Fruit fly (Drosophila melanogaster) whole organism, embryonic: ENCODE data around the gene CG14650.
A peak's percentile ranks its signal among the peaks of the same experiment; 100 is the strongest.

ENCODE experiments used
- Bdp1 ChIP-seq: fragments of 200-800 bp; sonication (Bioruptor generic); optimal IDR thresholded peaks from 3 replicates; lab custom pipeline; 2016; ENCODE audit warnings: missing biosample characterization, missing genetic modification characterization
- CG10462 ChIP-seq: fragments of 200-800 bp; sonication (Bioruptor generic); optimal IDR thresholded peaks from 2 replicates; lab custom pipeline; 2016; ENCODE audit warnings: missing biosample characterization, missing genetic modification characterization
- CG10565 ChIP-seq: fragments of 200-800 bp; sonication (Bioruptor generic); optimal IDR thresholded peaks from 3 replicates; lab custom pipeline; 2016; ENCODE audit warnings: missing biosample characterization, mild to moderate bottlenecking, missing genetic modification characterization
- CG10979 ChIP-seq: fragments of 200-800 bp; sonication (Bioruptor generic); optimal IDR thresholded peaks from 2 replicates; lab custom pipeline; 2018; ENCODE audit warnings: missing biosample characterization, mild to moderate bottlenecking, missing genetic modification characterization, moderate library complexity
- CG11085 ChIP-seq: fragments of 200-800 bp; sonication (Bioruptor generic); IDR thresholded peaks from 2 replicates; pipeline ENCODE4 v1.3.6; 2022; ENCODE audit warnings: missing biosample characterization, missing genetic modification characterization
- CG11456 ChIP-seq: fragments of 200-800 bp; sonication (Bioruptor generic); IDR thresholded peaks from 3 replicates; pipeline ENCODE4 v1.3.6; 2022; ENCODE audit warnings: missing biosample characterization, missing genetic modification characterization
- CG11504 ChIP-seq: fragments of 200-800 bp; sonication (Bioruptor generic); optimal IDR thresholded peaks from 3 replicates; lab custom pipeline; 2019; ENCODE audit warnings: missing biosample characterization, mild to moderate bottlenecking, missing genetic modification characterization, moderate library complexity
- CG12659 ChIP-seq: fragments of 200-800 bp; sonication (Bioruptor generic); optimal IDR thresholded peaks from 3 replicates; lab custom pipeline; 2017; ENCODE audit warnings: mild to moderate bottlenecking, missing biosample characterization, missing genetic modification reagents, missing genetic modification characterization
- CG14860 ChIP-seq: fragments of 200-800 bp; sonication (Bioruptor generic); IDR thresholded peaks from 3 replicates; pipeline ENCODE4 v1.3.6; 2022; ENCODE audit warnings: missing biosample characterization, missing genetic modification characterization; ENCODE audit not compliant: partially characterized antibody
- CG17612 ChIP-seq: fragments of 200-800 bp; sonication (Bioruptor generic); IDR thresholded peaks from 2 replicates; pipeline ENCODE4 v1.3.6; 2022; ENCODE audit warnings: missing biosample characterization, missing genetic modification characterization
- CG18262 ChIP-seq: fragments of 200-800 bp; optimal IDR thresholded peaks from 3 replicates; lab custom pipeline; 2019; ENCODE audit warnings: missing biosample characterization, mild to moderate bottlenecking, missing genetic modification characterization, moderate library complexity
- CG18476 ChIP-seq: fragments of 200-800 bp; sonication (Bioruptor generic); optimal IDR thresholded peaks from 2 replicates; lab custom pipeline; 2016; ENCODE audit warnings: missing biosample characterization, mild to moderate bottlenecking, missing genetic modification characterization
- CG2120 ChIP-seq: fragments of 200-800 bp; sonication (Bioruptor generic); optimal IDR thresholded peaks from 3 replicates; lab custom pipeline; 2016; ENCODE audit warnings: missing biosample characterization, missing genetic modification characterization
- CG30403 ChIP-seq: fragments of 200-800 bp; sonication (Bioruptor generic); optimal IDR thresholded peaks from 3 replicates; lab custom pipeline; 2016; ENCODE audit warnings: missing biosample characterization, missing genetic modification characterization
- CG30431 ChIP-seq: fragments of 200-800 bp; sonication (Bioruptor generic); optimal IDR thresholded peaks from 2 replicates; lab custom pipeline; 2017; ENCODE audit warnings: missing biosample characterization, missing genetic modification characterization
- CG42726 ChIP-seq: fragments of 200-800 bp; sonication (Bioruptor generic); IDR thresholded peaks from 2 replicates; pipeline ENCODE4 v1.3.6; 2022; ENCODE audit warnings: missing biosample characterization, missing genetic modification characterization; ENCODE audit not compliant: partially characterized antibody
- CG6654 ChIP-seq: fragments of 200-800 bp; sonication (Bioruptor generic); optimal IDR thresholded peaks from 2 replicates; lab custom pipeline; 2017; ENCODE audit warnings: missing biosample characterization, mild to moderate bottlenecking, missing genetic modification characterization
- CG7839 ChIP-seq: fragments of 200-800 bp; sonication (Bioruptor generic); optimal IDR thresholded peaks from 3 replicates; lab custom pipeline; 2018; ENCODE audit warnings: missing biosample characterization, mild to moderate bottlenecking, missing genetic modification characterization, moderate library complexity
- CG7928 ChIP-seq: fragments of 200-800 bp; sonication (Bioruptor generic); optimal IDR thresholded peaks from 2 replicates; lab custom pipeline; 2017; ENCODE audit warnings: missing biosample characterization, mild to moderate bottlenecking, missing genetic modification characterization
- CG8944 ChIP-seq: fragments of 200-800 bp; sonication (Bioruptor generic); optimal IDR thresholded peaks from 3 replicates; lab custom pipeline; 2016; ENCODE audit warnings: missing biosample characterization, missing genetic modification characterization
- CG9437 ChIP-seq: fragments of 200-800 bp; sonication (Bioruptor generic); optimal IDR thresholded peaks from 2 replicates; lab custom pipeline; 2018; ENCODE audit warnings: missing biosample characterization, mild to moderate bottlenecking, missing genetic modification characterization
- Dfd ChIP-seq, 2 experiments: fragments of >200 bp; optimal IDR thresholded peaks; 2 replicates each; lab custom pipeline; 2017; ENCODE audit warnings: missing biosample characterization in 2 of 2, missing genetic modification characterization in 2 of 2
- Dip2 ChIP-seq: fragments of 200-800 bp; sonication (Bioruptor generic); IDR thresholded peaks from 2 replicates; pipeline ENCODE4 v1.3.6; 2022; ENCODE audit warnings: missing biosample characterization, missing genetic modification characterization
- Drgx ChIP-seq: fragments of 200-800 bp; sonication (Bioruptor generic); IDR thresholded peaks from 2 replicates; pipeline ENCODE4 v1.3.6; 2022; ENCODE audit warnings: missing biosample characterization, missing genetic modification characterization
- E2f1 ChIP-seq: fragments of 200-800 bp; sonication (Bioruptor generic); IDR thresholded peaks from 2 replicates; pipeline ENCODE4 v1.3.6; 2022; ENCODE audit warnings: missing biosample characterization, missing genetic modification characterization
- H15 ChIP-seq: fragments of 200-800 bp; sonication (Bioruptor generic); IDR thresholded peaks from 3 replicates; pipeline ENCODE4 v1.3.6; 2022; ENCODE audit warnings: missing biosample characterization, missing genetic modification characterization
- HmgD ChIP-seq: fragments of 200-800 bp; sonication (Bioruptor generic); optimal IDR thresholded peaks from 3 replicates; lab custom pipeline; 2016; ENCODE audit warnings: missing biosample characterization, missing genetic modification characterization
- Kr ChIP-seq: fragments of 200-800 bp; sonication (Bioruptor generic); optimal IDR thresholded peaks from 2 replicates; lab custom pipeline; 2017; ENCODE audit warnings: missing biosample characterization, mild to moderate bottlenecking, missing genetic modification characterization
- Taf1 ChIP-seq: fragments of 200-800 bp; sonication (Bioruptor generic); IDR thresholded peaks from 2 replicates; pipeline ENCODE4 v1.3.6; 2022; ENCODE audit warnings: missing biosample characterization, missing genetic modification characterization
- bcd ChIP-seq: fragments of 200-800 bp; sonication (Bioruptor generic); optimal IDR thresholded peaks from 2 replicates; lab custom pipeline; 2017; ENCODE audit warnings: missing biosample characterization, mild to moderate bottlenecking, missing genetic modification characterization
- cg ChIP-seq: fragments of 200-800 bp; sonication (Bioruptor generic); optimal IDR thresholded peaks from 3 replicates; lab custom pipeline; 2019; ENCODE audit warnings: missing biosample characterization, mild to moderate bottlenecking, missing genetic modification characterization, moderate library complexity
- croc ChIP-seq: fragments of 200-800 bp; sonication (Bioruptor generic); conservative IDR thresholded peaks from 3 replicates; pipeline ENCODE4 v1.3.6; 2022; ENCODE audit warnings: missing biosample characterization, missing genetic modification characterization
- crol ChIP-seq: fragments of 200-800 bp; sonication (Bioruptor generic); IDR thresholded peaks from 2 replicates; pipeline ENCODE4 v1.3.6; 2022; ENCODE audit warnings: missing biosample characterization, missing genetic modification characterization
- danr ChIP-seq: fragments of 200-800 bp; sonication (Bioruptor generic); IDR thresholded peaks from 2 replicates; pipeline ENCODE4 v1.3.6; 2022; ENCODE audit warnings: missing biosample characterization, missing genetic modification characterization
- dm ChIP-seq: fragments of 200-800 bp; sonication (Bioruptor generic); optimal IDR thresholded peaks from 3 replicates; lab custom pipeline; 2016; ENCODE audit warnings: missing biosample characterization, missing genetic modification characterization
- dpn ChIP-seq, 2 experiments: fragments of 200-800 bp; sonication (Bioruptor generic); optimal IDR thresholded peaks; 3 replicates each; lab custom pipeline; 2016; ENCODE audit warnings: missing biosample characterization in 2 of 2, missing genetic modification characterization in 2 of 2
- en ChIP-seq: fragments of 200-800 bp; sonication (Bioruptor generic); optimal IDR thresholded peaks from 2 replicates; lab custom pipeline; 2016; ENCODE audit warnings: missing biosample characterization, missing genetic modification characterization
- gcm2 ChIP-seq: fragments of 200-800 bp; sonication (Bioruptor generic); optimal IDR thresholded peaks from 2 replicates; lab custom pipeline; 2016; ENCODE audit warnings: missing biosample characterization, missing genetic modification characterization
- grau ChIP-seq: fragments of 200-800 bp; optimal IDR thresholded peaks from 3 replicates; lab custom pipeline; 2019; ENCODE audit warnings: missing biosample characterization, mild to moderate bottlenecking, missing genetic modification characterization, moderate library complexity
- h ChIP-seq: fragments of >200 bp; optimal IDR thresholded peaks from 2 replicates; lab custom pipeline; 2017
- hbn ChIP-seq: fragments of 200-800 bp; sonication (Bioruptor generic); IDR thresholded peaks from 2 replicates; pipeline ENCODE4 v1.3.6; 2022; ENCODE audit warnings: missing biosample characterization, missing genetic modification characterization; ENCODE audit not compliant: partially characterized antibody
- hkb ChIP-seq, 2 experiments: fragments of 200-800 bp in 1 of 2; fragments of >200 bp in 1 of 2; sonication (Bioruptor generic) in 1 of 2; IDR thresholded peaks in 1 of 2; optimal IDR thresholded peaks in 1 of 2; 2 replicates each; pipeline versions ENCODE4 v1.3.6 to Lab custom; 2017 to 2022; ENCODE audit warnings: missing biosample characterization in 1 of 2, missing genetic modification characterization in 1 of 2
- hth ChIP-seq: fragments of >200 bp; optimal IDR thresholded peaks from 2 replicates; lab custom pipeline; 2017; ENCODE audit warnings: inconsistent platforms
- inv ChIP-seq: fragments of 200-800 bp; sonication (Bioruptor generic); IDR thresholded peaks from 2 replicates; pipeline ENCODE4 v1.3.6; 2022; ENCODE audit warnings: missing biosample characterization, missing genetic modification characterization; ENCODE audit not compliant: partially characterized antibody
- nom ChIP-seq: fragments of 200-800 bp; sonication (Bioruptor generic); optimal IDR thresholded peaks from 2 replicates; lab custom pipeline; 2017; ENCODE audit warnings: missing biosample characterization, missing genetic modification characterization, mild to moderate bottlenecking, moderate library complexity, missing genetic modification reagents
- phol ChIP-seq: fragments of 200-800 bp; sonication (Bioruptor generic); optimal IDR thresholded peaks from 3 replicates; lab custom pipeline; 2018; ENCODE audit warnings: missing biosample characterization, mild to moderate bottlenecking, missing genetic modification characterization, moderate library complexity
- slp2 ChIP-seq: fragments of 200-800 bp; sonication (Bioruptor generic); optimal IDR thresholded peaks from 2 replicates; lab custom pipeline; 2016; ENCODE audit warnings: missing biosample characterization, missing genetic modification characterization
- tin ChIP-seq: fragments of 200-800 bp; sonication (Bioruptor generic); optimal IDR thresholded peaks from 3 replicates; lab custom pipeline; 2016; ENCODE audit warnings: missing biosample characterization, missing genetic modification characterization
- tll ChIP-seq, 2 experiments: fragments of 200-800 bp in 1 of 2; fragments of >200 bp in 1 of 2; sonication (Bioruptor generic) in 1 of 2; optimal IDR thresholded peaks; 2 replicates each; lab custom pipeline; 2017 to 2019; ENCODE audit warnings: missing biosample characterization in 2 of 2, missing genetic modification characterization in 2 of 2, mild to moderate bottlenecking in 1 of 2, moderate library complexity in 1 of 2

CG14650 gene

DNA sequence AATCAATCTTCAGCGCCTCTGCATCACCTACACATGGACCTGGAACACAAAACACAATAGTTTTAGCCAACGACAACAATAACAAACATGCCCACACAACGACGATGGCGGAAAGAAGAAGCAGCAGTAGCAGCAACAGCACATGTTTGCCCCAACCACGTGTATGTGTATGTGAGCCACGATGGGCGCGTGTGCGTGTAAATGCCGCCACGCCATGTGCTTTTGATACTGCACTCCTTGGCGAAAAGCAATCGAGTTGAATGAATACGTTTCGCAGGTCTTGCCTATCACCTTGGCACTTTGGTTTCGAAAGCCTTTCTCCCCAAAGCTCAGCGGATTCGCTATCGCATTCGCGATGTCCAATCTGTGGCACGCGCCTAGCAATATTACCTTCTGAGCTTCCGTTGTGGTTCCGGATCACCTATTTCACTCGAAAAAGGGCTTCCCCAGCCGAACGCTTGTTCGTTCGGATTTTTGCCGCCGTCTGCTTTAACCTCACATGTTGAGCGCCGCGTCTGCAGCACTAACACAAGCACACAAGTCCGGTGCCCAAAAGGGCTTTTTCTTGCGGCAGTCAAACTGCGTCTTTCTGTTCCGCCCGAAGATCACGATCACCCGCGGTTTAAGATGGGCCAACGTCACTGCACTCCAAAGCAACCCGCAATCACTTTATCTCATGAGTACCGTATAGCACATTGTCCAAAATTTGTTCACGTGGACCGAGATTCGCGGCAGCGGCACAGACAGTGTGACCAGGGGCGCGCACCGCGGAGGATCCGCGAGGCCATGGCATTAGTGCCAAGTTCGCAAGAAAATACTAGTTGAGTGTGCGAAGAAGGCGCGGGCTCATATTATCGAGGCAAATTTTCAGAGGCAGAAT is 8.4 kb upstream of the CG14650 start, which contains the start of gene srl (continued):
- no peak for TF ChIP-seq nom
- no peak for TF ChIP-seq CG8944
- TF ChIP-seq grau (tag; lab: Kevin White, UChicago) = no peak
- TF ChIP-seq CG17612 (GFP tag; lab: Robert Waterston, UW) = no peak
- no peak for TF ChIP-seq Kr (GFP tag; lab: Kevin White, UChicago)
- TF ChIP-seq cg (GFP tag; lab: Kevin White, UChicago) = peak; percentile 85
- TF ChIP-seq CG7928 (GFP tag; lab: Kevin White, UChicago) = no peak
- no peak for TF ChIP-seq CG9437 (GFP tag; lab: Kevin White, UChicago)
- TF ChIP-seq hkb (optimal IDR thresholded peaks at IDR 0.05; lab: Kevin White, UChicago) = no peak
- no peak for TF ChIP-seq hkb (GFP tag; IDR thresholded peaks at IDR 0.05; lab: Robert Waterston, UW)
- TF ChIP-seq CG10979 (tag; lab: Kevin White, UChicago) = peak; percentile 8
- no peak for TF ChIP-seq Taf1 (GFP tag; lab: Robert Waterston, UW)
- TF ChIP-seq CG14860 = no peak
- peak; percentile 33 for TF ChIP-seq phol (tag; lab: Kevin White, UChicago)
- TF ChIP-seq h (lab: Kevin White, UChicago) = no peak
- no peak for TF ChIP-seq gcm2 (GFP tag; lab: Kevin White, UChicago)
- TF ChIP-seq CG7839 (tag; lab: Kevin White, UChicago) = no peak
- TF ChIP-seq CG10565 (GFP tag; lab: Kevin White, UChicago) = no peak
- TF ChIP-seq Bdp1 = no peak
- peak; percentile 52 for TF ChIP-seq HmgD (GFP tag; lab: Kevin White, UChicago)
- TF ChIP-seq danr (GFP tag; lab: Robert Waterston, UW) = no peak
- no peak for TF ChIP-seq CG11085 (GFP tag; lab: Robert Waterston, UW)
- no peak for TF ChIP-seq hth (lab: Kevin White, UChicago)
- TF ChIP-seq CG30403 (GFP tag; lab: Kevin White, UChicago) = no peak
- no peak for TF ChIP-seq CG11456 (GFP tag; lab: Robert Waterston, UW)
- no peak for TF ChIP-seq CG18476
- TF ChIP-seq bcd (GFP tag; lab: Kevin White, UChicago) = no peak
- TF ChIP-seq CG6654 (GFP tag; lab: Kevin White, UChicago) = no peak
- no peak for TF ChIP-seq en (GFP tag; lab: Kevin White, UChicago)
- no peak for TF ChIP-seq Dfd (GFP tag; optimal IDR thresholded peaks at IDR 0.05; lab: Kevin White, UChicago)
- no peak for TF ChIP-seq inv (GFP tag; lab: Robert Waterston, UW)
- peak; percentile 98 for TF ChIP-seq dm (GFP tag; lab: Kevin White, UChicago)
- no peak for TF ChIP-seq CG18262 (tag; lab: Kevin White, UChicago)
- TF ChIP-seq slp2 (GFP tag; lab: Kevin White, UChicago) = no peak
- no peak for TF ChIP-seq dpn (GFP tag; optimal IDR thresholded peaks at IDR 0.05; lab: Kevin White, UChicago)
- TF ChIP-seq E2f1 (GFP tag; lab: Robert Waterston, UW) = peak; percentile 32; the same call in 1 of the 2 replicates
- TF ChIP-seq CG30431 (GFP tag; lab: Kevin White, UChicago) = no peak
- TF ChIP-seq H15 = no peak
- TF ChIP-seq croc (GFP tag; lab: Robert Waterston, UW) = no peak
- peak; percentile 71 for TF ChIP-seq CG12659 (GFP tag; lab: Kevin White, UChicago)
- no peak for TF ChIP-seq hbn (GFP tag; lab: Robert Waterston, UW)
- no peak for TF ChIP-seq crol (GFP tag; lab: Robert Waterston, UW)
- TF ChIP-seq tin = no peak
- 0 out of 2 replicates have a peak, but pooled peaks have one; percentile 10 for TF ChIP-seq CG42726
- no peak for TF ChIP-seq tll (GFP tag; optimal IDR thresholded peaks at IDR 0.05; lab: Kevin White, UChicago)
- TF ChIP-seq CG10462 = no peak
- TF ChIP-seq CG11504 (tag; lab: Kevin White, UChicago) = no peak
- TF ChIP-seq CG2120 = no peak
- TF ChIP-seq Drgx = no peak
- TF ChIP-seq Dip2 = no peak
